Worm (Caenorhabditis elegans) whole organism, L4/young adult: Measurements from ENCODE around the gene cdh-3.

ENCODE experiments used
- W03F9.2 ChIP-seq: fragments of 150-350 bp; optimal IDR thresholded peaks from 2 replicates; lab custom pipeline; 2014; ENCODE audit warnings: missing biosample characterization, missing genetic modification characterization
- dao-5 ChIP-seq: sonication (generic microtip); optimal IDR thresholded peaks from 2 replicates; lab custom pipeline; 2016; ENCODE audit warnings: missing genotype, missing genetic modification characterization, moderate library complexity, missing compliant biosample characterization
- him-1 ChIP-seq: sonication (generic microtip); optimal IDR thresholded peaks from 2 replicates; lab custom pipeline; 2016; ENCODE audit warnings: missing genotype, missing genetic modification reagents, missing genetic modification characterization, missing compliant biosample characterization

The cdh-3 gene

ce11 chrIII:7718318-7718717, 35.9 kb downstream of the cdh-3 start:
- TF ChIP-seq W03F9.2 (tag; lab: Kevin White, UChicago): peak; percentile 56
- TF ChIP-seq him-1: no peak

ce11 chrIII:7716550-7716949, 37.7 kb downstream of the cdh-3 start:
- TF ChIP-seq him-1: no peak
- TF ChIP-seq dao-5 (tag; lab: Kevin White, UChicago): no peak
- no peak for TF ChIP-seq W03F9.2 (tag; lab: Kevin White, UChicago)

- TF ChIP-seq dao-5 (tag; lab: Kevin White, UChicago) (no peak), him-1 (no peak), W03F9.2 (tag; lab: Kevin White, UChicago) (no peak)
These were observed 42.3 kb downstream of the cdh-3 start, which contains the start of gene C03B8.3 for ce11 chrIII:7711908-7712359. Gene C03B8.3 (plus strand): TSS chrIII:7712309.

- TF ChIP-seq W03F9.2 (tag; lab: Kevin White, UChicago) (no peak), him-1 (no peak), dao-5 (tag; lab: Kevin White, UChicago) (no peak)
These were observed 42.8 kb downstream of the cdh-3 start for ce11 chrIII:7711495-7711894.

- TF ChIP-seq W03F9.2 (tag; lab: Kevin White, UChicago) (no peak), dao-5 (tag; lab: Kevin White, UChicago) (no peak), him-1 (no peak)
These were observed 43.3 kb downstream of the cdh-3 start for ce11 chrIII:7710943-7711342.

ce11 chrIII:7710066-7710465, 44.2 kb downstream of the cdh-3 start:
- TF ChIP-seq dao-5 (tag; lab: Kevin White, UChicago) (no peak), W03F9.2 (tag; lab: Kevin White, UChicago) (no peak), him-1 (peak; percentile 46)

- TF ChIP-seq him-1 (no peak), W03F9.2 (tag; lab: Kevin White, UChicago) (no peak), dao-5 (tag; lab: Kevin White, UChicago) (no peak)
These were observed 44.9 kb downstream of the cdh-3 start, which contains the start of gene lin-13 for ce11 chrIII:7709391-7709790. Gene lin-13 (minus strand): TSS chrIII:7709491.

ce11 chrIII:7703474-7703873, 50.8 kb downstream of the cdh-3 start:
- TF ChIP-seq W03F9.2 (tag; lab: Kevin White, UChicago) (no peak), dao-5 (tag; lab: Kevin White, UChicago) (no peak), him-1 (no peak)

- TF ChIP-seq dao-5 (tag; lab: Kevin White, UChicago) (no peak), him-1 (no peak), W03F9.2 (tag; lab: Kevin White, UChicago) (no peak)
These were observed 60.0 kb downstream of the cdh-3 start, which contains the start of gene C18H2.5 for ce11 chrIII:7694274-7694673. Gene C18H2.5 (minus strand): TSS chrIII:7694374.

- TF ChIP-seq dao-5 (tag; lab: Kevin White, UChicago) (no peak), W03F9.2 (tag; lab: Kevin White, UChicago) (no peak), him-1 (no peak)
These were observed 62.0 kb downstream of the cdh-3 start for ce11 chrIII:7692287-7692686.
